Fruit fly (Drosophila melanogaster): ENCODE measurements around the gene CG3544.

DNA sequence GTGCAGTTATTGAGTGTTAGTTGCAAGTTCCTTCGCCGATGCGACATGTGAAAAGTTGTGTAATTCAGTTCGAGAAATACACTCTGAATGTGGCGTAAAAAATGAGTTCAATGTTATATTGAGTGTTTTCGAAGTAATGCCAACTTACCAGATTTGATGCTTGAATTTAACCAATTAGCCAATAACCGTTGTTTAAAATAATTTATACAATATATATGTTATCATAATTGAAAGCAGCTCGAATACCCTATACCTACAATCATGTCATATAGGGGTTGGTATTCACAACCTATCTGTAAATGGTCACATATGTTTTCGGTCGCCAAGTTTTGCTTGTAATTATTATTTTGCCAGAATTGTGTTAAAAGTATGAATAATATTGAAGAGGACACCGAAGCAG is 26.1 kb downstream of the CG3544 start, which contains the start of gene Nnf1b:
- TF ChIP-seq CG8478 (optimal IDR thresholded peaks at IDR 0.05), result no peak
- no peak for TF ChIP-seq Dll (optimal IDR thresholded peaks at IDR 0.05)
- no peak for TF ChIP-seq usp (GFP tag; optimal IDR thresholded peaks at IDR 0.05)
- no peak for TF ChIP-seq pan (optimal IDR thresholded peaks at IDR 0.05)
